Fruit fly (Drosophila melanogaster): ENCODE results near the gene hzg.

Gene hzg

dm6 chr3L:15967588-15968500 lies 36.7 kb downstream of the hzg start, which contains the start of the genes Brr2 and CG10516 (continued):
- TF ChIP-seq lola (GFP tag; optimal IDR thresholded peaks at IDR 0.05) (peak in 1 of 3 experiments; percentile 31), CG9727 (GFP tag; optimal IDR thresholded peaks at IDR 0.05) (no peak), Hmr (GFP tag; optimal IDR thresholded peaks at IDR 0.05) (no peak), Antp (GFP tag; optimal IDR thresholded peaks at IDR 0.05) (peak; percentile 10), jumu (GFP tag; optimal IDR thresholded peaks at IDR 0.05) (peak; percentile 43), CG11085 (GFP tag; IDR thresholded peaks at IDR 0.05) (no peak), prd (optimal IDR thresholded peaks at IDR 0.05) (no peak), prd (GFP tag; IDR thresholded peaks at IDR 0.05) (0 out of 3 replicates have a peak, but pooled peaks have one; percentile 17), CG8359 (GFP tag; optimal IDR thresholded peaks at IDR 0.05; ENCODE audit: borderline replicate concordance) (no peak), BEAF-32 (GFP tag; optimal IDR thresholded peaks at IDR 0.05) (peak; percentile 68), sqz (GFP tag; optimal IDR thresholded peaks at IDR 0.05) (no peak), CG9817 (tag; optimal IDR thresholded peaks at IDR 0.05) (peak; percentile 31), dpn (GFP tag; optimal IDR thresholded peaks at IDR 0.05) (peak in 1 of 2 experiments; percentile 22), phol (tag; optimal IDR thresholded peaks at IDR 0.05) (peak; percentile 78), Xbp1 (GFP tag; optimal IDR thresholded peaks at IDR 0.05) (peak; percentile 43), Meics (GFP tag; optimal IDR thresholded peaks at IDR 0.05) (no peak), row (GFP tag; IDR thresholded peaks at IDR 0.05) (peak; percentile 46; the same call in 2 of the 3 replicates), MBD-R2 (GFP tag; IDR thresholded peaks at IDR 0.05) (peak; percentile 66), pum (GFP tag; optimal IDR thresholded peaks at IDR 0.05) (peak; percentile 11), tna (GFP tag; IDR thresholded peaks at IDR 0.05; ENCODE audit: partially characterized antibody) (0 out of 2 replicates have a peak, but pooled peaks have one; percentile 13), CG12659 (GFP tag; optimal IDR thresholded peaks at IDR 0.05) (peak; percentile 67), CG2116 (GFP tag; optimal IDR thresholded peaks at IDR 0.05) (peak; percentile 78), CG4854 (GFP tag; optimal IDR thresholded peaks at IDR 0.05) (no peak), amos (GFP tag; IDR thresholded peaks at IDR 0.05; ENCODE audit: partially characterized antibody) (0 out of 2 replicates have a peak, but pooled peaks have one; percentile 35), pho (GFP tag; optimal IDR thresholded peaks at IDR 0.05) (no peak), stwl (tag; optimal IDR thresholded peaks at IDR 0.05) (peak; percentile 60), gce (GFP tag; IDR thresholded peaks at IDR 0.05) (no peak)

dm6 chr3L:15958612-15959315 lies 45.8 kb downstream of the hzg start, which contains the start of gene CG17032:
CG17032 (plus strand) TSS chr3L:15958843.
- TF ChIP-seq CG7372 (GFP tag; IDR thresholded peaks at IDR 0.05) (no peak), ap (GFP tag; IDR thresholded peaks at IDR 0.05) (no peak), run (tag; optimal IDR thresholded peaks at IDR 0.05) (no peak), Vsx1 (GFP tag; optimal IDR thresholded peaks at IDR 0.05) (no peak), H2.0 (GFP tag; IDR thresholded peaks at IDR 0.05) (no peak), CG12744 (GFP tag; optimal IDR thresholded peaks at IDR 0.05) (no peak), CkIIα-i1 (GFP tag; IDR thresholded peaks at IDR 0.05) (no peak), Dll (GFP tag; IDR thresholded peaks at IDR 0.05; ENCODE audit: partially characterized antibody) (0 out of 4 replicates have a peak, but pooled peaks have one; percentile 29), CG10321 (GFP tag; IDR thresholded peaks at IDR 0.05) (no peak), ftz-f1 (GFP tag; optimal IDR thresholded peaks at IDR 0.05) (peak; percentile 2), rib (GFP tag; IDR thresholded peaks at IDR 0.05) (peak; percentile 78; the same call in 1 of the 2 replicates), CG15269 (tag; optimal IDR thresholded peaks at IDR 0.05) (no peak), cas (GFP tag; IDR thresholded peaks at IDR 0.05) (no peak), CG31388 (GFP tag; optimal IDR thresholded peaks at IDR 0.05) (no peak), CG15514 (GFP tag; optimal IDR thresholded peaks at IDR 0.05) (peak; percentile 26), ara (GFP tag; IDR thresholded peaks at IDR 0.05) (no peak; the same call in 1 of the 2 replicates), CG32772 (GFP tag; IDR thresholded peaks at IDR 0.05) (no peak), CG9932 (GFP tag; IDR thresholded peaks at IDR 0.05) (peak; percentile 40; the same call in 1 of the 2 replicates), chinmo (GFP tag; IDR thresholded peaks at IDR 0.05; ENCODE audit: partially characterized antibody) (peak; percentile 65; the same call in 1 of the 4 replicates), pros (GFP tag; optimal IDR thresholded peaks at IDR 0.05) (peak; percentile 53), MBD-R2 (GFP tag; IDR thresholded peaks at IDR 0.05) (no peak)
